Worm (Caenorhabditis elegans) whole organism, late embryonic: Measurements from ENCODE around the gene spex-3.
A peak's percentile ranks its signal among the peaks of the same experiment; 100 is the strongest.

Source experiments
- C38D4.7 ChIP-seq: fragments of 200-800 bp; sonication (Bioruptor generic); optimal IDR thresholded peaks from 2 replicates; lab custom pipeline; 2018; ENCODE audit warnings: mild to moderate bottlenecking, missing genetic modification characterization, moderate library complexity, missing compliant biosample characterization
- K02D7.2 ChIP-seq: sonication (generic microtip); optimal IDR thresholded peaks from 2 replicates; lab custom pipeline; 2017; ENCODE audit warnings: mild to moderate bottlenecking, missing genetic modification characterization, missing compliant biosample characterization
- K09A11.1 ChIP-seq: sonication (generic microtip); optimal IDR thresholded peaks from 2 replicates; lab custom pipeline; 2017; ENCODE audit warnings: antibody characterized with exemption, mild to moderate bottlenecking, missing genetic modification characterization, missing compliant biosample characterization; ENCODE audit not compliant: insufficient read depth
- T23F11.4 ChIP-seq: fragments of 200-800 bp; sonication (Bioruptor generic); optimal IDR thresholded peaks from 2 replicates; lab custom pipeline; 2018; ENCODE audit warnings: mild to moderate bottlenecking, missing genetic modification characterization, missing compliant biosample characterization
- Y22D7AL.16 ChIP-seq: sonication (generic microtip); optimal IDR thresholded peaks from 2 replicates; lab custom pipeline; 2016; ENCODE audit warnings: missing genetic modification characterization, missing compliant biosample characterization
- ama-1 ChIP-seq: fragments of 150-350 bp; optimal IDR thresholded peaks from 2 replicates; lab custom pipeline; 2014
- ceh-14 ChIP-seq: sonication (generic microtip); optimal IDR thresholded peaks from 2 replicates; lab custom pipeline; 2016; ENCODE audit warnings: missing genotype, missing genetic modification characterization, missing compliant biosample characterization
- ceh-18 ChIP-seq: sonication (generic microtip); optimal IDR thresholded peaks from 2 replicates; lab custom pipeline; 2016; ENCODE audit warnings: missing genetic modification characterization, missing compliant biosample characterization
- ceh-19 ChIP-seq: fragments of 200-800 bp; sonication (Bioruptor generic); optimal IDR thresholded peaks from 2 replicates; lab custom pipeline; 2018; ENCODE audit warnings: mild to moderate bottlenecking, missing genetic modification characterization, missing compliant biosample characterization
- ceh-22 ChIP-seq: sonication (generic microtip); optimal IDR thresholded peaks from 2 replicates; lab custom pipeline; 2017; ENCODE audit warnings: missing biosample characterization, missing genetic modification characterization
- ceh-24 ChIP-seq: sonication (generic microtip); optimal IDR thresholded peaks from 2 replicates; lab custom pipeline; 2016; ENCODE audit warnings: mild to moderate bottlenecking, missing genetic modification characterization, missing compliant biosample characterization
- ceh-30 ChIP-seq: fragments of 150-350 bp; optimal IDR thresholded peaks from 2 replicates; lab custom pipeline; 2014; ENCODE audit warnings: missing biosample characterization, missing genetic modification characterization
- ceh-45 ChIP-seq: fragments of 200-800 bp; sonication (Bioruptor generic); IDR thresholded peaks from 2 replicates; pipeline ENCODE4 v1.3.6; 2022; ENCODE audit warnings: missing genetic modification reagents, missing genetic modification characterization, missing compliant biosample characterization
- ceh-6 ChIP-seq: fragments of 200-800 bp; sonication (Bioruptor generic); optimal IDR thresholded peaks from 2 replicates; lab custom pipeline; 2018; ENCODE audit warnings: mild to moderate bottlenecking, missing genetic modification characterization, missing compliant biosample characterization
- ceh-9 ChIP-seq: sonication (generic microtip); optimal IDR thresholded peaks from 2 replicates; lab custom pipeline; 2016; ENCODE audit warnings: mild to moderate bottlenecking, missing genetic modification characterization, inconsistent platforms, missing compliant biosample characterization
- che-1 ChIP-seq: sonication (generic microtip); optimal IDR thresholded peaks from 2 replicates; lab custom pipeline; 2016; ENCODE audit warnings: mild to moderate bottlenecking, missing genetic modification characterization, missing compliant biosample characterization
- dmd-4 ChIP-seq: sonication (generic microtip); optimal IDR thresholded peaks from 2 replicates; lab custom pipeline; 2016; ENCODE audit warnings: borderline replicate concordance, missing genetic modification characterization, missing compliant biosample characterization
- elt-2 ChIP-seq: sonication (generic microtip); optimal IDR thresholded peaks from 2 replicates; lab custom pipeline; 2016; ENCODE audit warnings: missing genetic modification reagents, missing genetic modification characterization, missing compliant biosample characterization
- elt-4 ChIP-seq: sonication (generic microtip); optimal IDR thresholded peaks from 2 replicates; lab custom pipeline; 2016; ENCODE audit warnings: missing genetic modification characterization, missing compliant biosample characterization
- eyg-1 ChIP-seq: sonication (generic microtip); optimal IDR thresholded peaks from 2 replicates; lab custom pipeline; 2016; ENCODE audit warnings: missing genotype, missing genetic modification characterization, missing compliant biosample characterization
- fax-1 ChIP-seq: sonication (generic microtip); optimal IDR thresholded peaks from 2 replicates; lab custom pipeline; 2016; ENCODE audit warnings: missing genotype, missing genetic modification characterization, missing compliant biosample characterization
- hlh-13 ChIP-seq: fragments of 200-800 bp; sonication (Bioruptor generic); optimal IDR thresholded peaks from 2 replicates; lab custom pipeline; 2018; ENCODE audit warnings: mild to moderate bottlenecking, missing genetic modification characterization, missing compliant biosample characterization
- hlh-15 ChIP-seq: sonication (generic microtip); optimal IDR thresholded peaks from 2 replicates; lab custom pipeline; 2016; ENCODE audit warnings: missing genetic modification characterization, missing compliant biosample characterization
- hlh-6 ChIP-seq: sonication (generic microtip); optimal IDR thresholded peaks from 2 replicates; lab custom pipeline; 2016; ENCODE audit warnings: missing genotype, missing genetic modification characterization, missing compliant biosample characterization
- lin-11 ChIP-seq: fragments of 200-800 bp; sonication (Bioruptor generic); optimal IDR thresholded peaks from 2 replicates; lab custom pipeline; 2018; ENCODE audit warnings: mild to moderate bottlenecking, missing genetic modification characterization, missing compliant biosample characterization
- nfya-1 ChIP-seq: sonication (generic microtip); optimal IDR thresholded peaks from 2 replicates; lab custom pipeline; 2017; ENCODE audit warnings: missing genetic modification characterization, mild to moderate bottlenecking, missing compliant biosample characterization, antibody characterized with exemption, moderate library complexity
- nhr-11 ChIP-seq: fragments of 150-350 bp; optimal IDR thresholded peaks from 2 replicates; lab custom pipeline; 2014; ENCODE audit warnings: missing biosample characterization, missing genetic modification characterization
- nhr-232 ChIP-seq: sonication (generic microtip); optimal IDR thresholded peaks from 2 replicates; lab custom pipeline; 2016; ENCODE audit warnings: missing genetic modification characterization, missing compliant biosample characterization
- odd-2 ChIP-seq: sonication (generic microtip); optimal IDR thresholded peaks from 2 replicates; lab custom pipeline; 2017; ENCODE audit warnings: antibody characterized with exemption, mild to moderate bottlenecking, missing genetic modification characterization, missing compliant biosample characterization
- pag-3 ChIP-seq: sonication (generic microtip); optimal IDR thresholded peaks from 2 replicates; lab custom pipeline; 2016; ENCODE audit warnings: missing compliant biosample characterization, missing genetic modification characterization, borderline replicate concordance
- pat-9 ChIP-seq: fragments of 200-800 bp; sonication (Bioruptor generic); optimal IDR thresholded peaks from 2 replicates; lab custom pipeline; 2018; ENCODE audit warnings: mild to moderate bottlenecking, missing genetic modification characterization, moderate library complexity, missing compliant biosample characterization
- pax-1 ChIP-seq: fragments of 150-350 bp; optimal IDR thresholded peaks from 2 replicates; lab custom pipeline; 2014; ENCODE audit warnings: missing biosample characterization, missing genetic modification characterization
- pros-1 ChIP-seq: fragments of 150-350 bp; optimal IDR thresholded peaks from 2 replicates; lab custom pipeline; 2014; ENCODE audit warnings: missing biosample characterization, missing genetic modification reagents, missing genetic modification characterization
- ref-2 ChIP-seq: sonication (generic microtip); optimal IDR thresholded peaks from 2 replicates; lab custom pipeline; 2016; ENCODE audit warnings: missing genetic modification characterization, missing compliant biosample characterization
- sdc-2 ChIP-seq: sonication (generic microtip); optimal IDR thresholded peaks from 2 replicates; lab custom pipeline; 2016; ENCODE audit warnings: missing genotype, missing genetic modification characterization, missing compliant biosample characterization
- sox-2 ChIP-seq: fragments of 200-800 bp; sonication (Bioruptor generic); IDR thresholded peaks from 2 replicates; pipeline ENCODE4 v1.3.6; 2022; ENCODE audit warnings: missing genetic modification reagents, missing genetic modification characterization, missing compliant biosample characterization
- tbx-7 ChIP-seq: sonication (generic microtip); optimal IDR thresholded peaks from 2 replicates; lab custom pipeline; 2016; ENCODE audit warnings: missing genotype, missing genetic modification characterization, missing compliant biosample characterization
- ttx-3 ChIP-seq: sonication (generic microtip); optimal IDR thresholded peaks from 2 replicates; lab custom pipeline; 2016; ENCODE audit warnings: missing genetic modification reagents, missing genetic modification characterization, missing compliant biosample characterization
- unc-86 ChIP-seq: sonication (generic microtip); optimal IDR thresholded peaks from 2 replicates; lab custom pipeline; 2016; ENCODE audit warnings: missing genetic modification characterization, missing compliant biosample characterization
- zip-5 ChIP-seq: sonication (generic microtip); optimal IDR thresholded peaks from 2 replicates; lab custom pipeline; 2016; ENCODE audit warnings: missing genetic modification characterization, missing compliant biosample characterization
- ztf-16 ChIP-seq: sonication (generic microtip); optimal IDR thresholded peaks from 2 replicates; lab custom pipeline; 2017; ENCODE audit warnings: missing genetic modification characterization, missing compliant biosample characterization

spex-3 gene

ce11 chrIII:1662405-1662804, 39.8 kb downstream of the spex-3 start:
- TF ChIP-seq fax-1 (no peak), hlh-13 (GFP tag; lab: Kevin White, UChicago) (no peak), pat-9 (tag; lab: Kevin White, UChicago) (no peak), ceh-45 (GFP tag; lab: Robert Waterston, UW) (no peak), hlh-6 (tag; lab: Kevin White, UChicago) (no peak), ceh-18 (tag; lab: Kevin White, UChicago) (no peak), K09A11.1 (no peak), ceh-19 (no peak)

DNA sequence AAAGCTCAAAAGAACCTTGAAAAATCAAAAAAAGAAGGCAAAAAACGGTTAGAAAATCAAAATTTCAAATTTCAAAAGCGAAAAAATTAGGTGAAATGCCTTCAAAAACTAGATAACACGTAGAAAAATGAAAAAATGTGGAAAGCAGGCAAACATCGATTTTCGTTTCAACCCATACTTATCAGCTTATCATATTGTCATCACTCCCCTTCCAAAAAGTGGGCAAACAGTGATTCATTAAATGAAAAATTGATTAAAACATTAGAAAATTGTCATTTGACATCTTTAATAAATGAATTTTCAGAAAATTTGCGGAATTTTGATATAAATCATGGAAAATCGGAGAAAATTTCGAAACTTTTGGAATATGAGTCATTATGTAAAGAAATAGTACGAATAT, 41.2 kb downstream of the spex-3 start:
- TF ChIP-seq ztf-16 (no peak), ref-2 (tag; lab: Kevin White, UChicago) (no peak), elt-2 (tag; lab: Kevin White, UChicago) (no peak), ceh-6 (no peak), T23F11.4 (GFP tag; lab: Kevin White, UChicago) (no peak), che-1 (tag; lab: Kevin White, UChicago) (no peak), fax-1 (no peak), ttx-3 (tag; lab: Kevin White, UChicago) (no peak), pag-3 (no peak), nfya-1 (tag; lab: Kevin White, UChicago) (no peak), ceh-45 (GFP tag; lab: Robert Waterston, UW) (no peak), sdc-2 (no peak), eyg-1 (no peak), lin-11 (no peak)
- TF ChIP-seq, all 69 proteins: peak for 0

- TF ChIP-seq hlh-15 (tag; lab: Kevin White, UChicago) (no peak), nhr-11 (tag; lab: Kevin White, UChicago) (no peak), zip-5 (tag; lab: Kevin White, UChicago) (no peak), che-1 (tag; lab: Kevin White, UChicago) (no peak), tbx-7 (tag; lab: Kevin White, UChicago) (no peak), ttx-3 (tag; lab: Kevin White, UChicago) (no peak), Y22D7AL.16 (tag; lab: Kevin White, UChicago) (peak; percentile 37), ama-1 (no peak), K09A11.1 (no peak)
Measured at ce11 chrIII:1659763-1660162, 42.5 kb downstream of the spex-3 start, which contains the start of gene Y22D7AL.15. Gene Y22D7AL.15, minus strand, starts transcription at chrIII:1659863.

ce11 chrIII:1657380-1657779, 44.9 kb downstream of the spex-3 start, which contains the start of gene cht-4:
Gene cht-4, minus strand, starts transcription at chrIII:1657480.
- no peak for TF ChIP-seq nhr-232 (tag; lab: Kevin White, UChicago)
- no peak for TF ChIP-seq che-1 (tag; lab: Kevin White, UChicago)
- TF ChIP-seq K02D7.2 (tag; lab: Kevin White, UChicago): no peak
- TF ChIP-seq T23F11.4 (GFP tag; lab: Kevin White, UChicago): no peak
- TF ChIP-seq elt-2 (tag; lab: Kevin White, UChicago): peak; percentile 67
- no peak for TF ChIP-seq lin-11
- no peak for TF ChIP-seq K09A11.1
- TF ChIP-seq pros-1 (tag; lab: Kevin White, UChicago): no peak

- TF ChIP-seq ceh-24 (tag; lab: Kevin White, UChicago) (no peak), odd-2 (no peak), ceh-14 (tag; lab: Kevin White, UChicago) (no peak), ceh-22 (tag; lab: Kevin White, UChicago) (no peak)
Measured at ce11 chrIII:1652925-1653324, 49.3 kb downstream of the spex-3 start.

DNA sequence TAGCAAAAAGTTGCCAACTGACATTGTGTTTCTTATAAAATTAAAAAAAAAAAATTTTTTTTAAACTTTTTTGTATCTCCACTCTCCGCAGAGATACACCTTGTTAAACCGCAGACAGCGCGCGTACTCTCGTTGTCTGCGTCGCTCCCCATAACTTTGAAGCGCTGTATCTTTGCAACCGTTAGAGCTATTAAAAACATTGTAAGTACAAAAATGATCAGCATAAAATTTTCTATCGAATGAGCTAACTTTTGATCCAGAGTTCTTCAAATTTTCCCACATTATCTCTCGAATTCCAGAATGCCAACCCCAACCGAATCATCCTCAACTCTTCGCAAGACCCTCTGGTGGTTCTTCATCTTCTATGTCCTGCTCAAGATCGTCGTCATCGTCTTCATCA, 50.1 kb downstream of the spex-3 start, which contains the start of gene Y22D7AL.1:
TSS of gene Y22D7AL.1 (plus strand) at position 301 of the 400 bp plus-strand sequence.
- TF ChIP-seq ceh-30 (tag; lab: Kevin White, UChicago): no peak
- TF ChIP-seq eyg-1: no peak
- no peak for TF ChIP-seq unc-86 (tag; lab: Kevin White, UChicago)
- TF ChIP-seq nhr-11 (tag; lab: Kevin White, UChicago): no peak
- no peak for TF ChIP-seq ceh-9 (tag; lab: Kevin White, UChicago)
- TF ChIP-seq tbx-7 (tag; lab: Kevin White, UChicago): no peak
- TF ChIP-seq ceh-6: no peak
- no peak for TF ChIP-seq pros-1 (tag; lab: Kevin White, UChicago)
- TF ChIP-seq che-1 (tag; lab: Kevin White, UChicago): no peak
- no peak for TF ChIP-seq C38D4.7 (GFP tag; lab: Kevin White, UChicago)
- TF ChIP-seq dmd-4 (tag; lab: Kevin White, UChicago): no peak
- no peak for TF ChIP-seq elt-4
- TF ChIP-seq pax-1 (tag; lab: Kevin White, UChicago): no peak
- no peak for TF ChIP-seq hlh-13 (GFP tag; lab: Kevin White, UChicago)
- no peak for TF ChIP-seq ttx-3 (tag; lab: Kevin White, UChicago)
- TF ChIP-seq sox-2: no peak
